Fruit fly (Drosophila melanogaster): ENCODE results near the gene nmd.

Gene nmd

DNA sequence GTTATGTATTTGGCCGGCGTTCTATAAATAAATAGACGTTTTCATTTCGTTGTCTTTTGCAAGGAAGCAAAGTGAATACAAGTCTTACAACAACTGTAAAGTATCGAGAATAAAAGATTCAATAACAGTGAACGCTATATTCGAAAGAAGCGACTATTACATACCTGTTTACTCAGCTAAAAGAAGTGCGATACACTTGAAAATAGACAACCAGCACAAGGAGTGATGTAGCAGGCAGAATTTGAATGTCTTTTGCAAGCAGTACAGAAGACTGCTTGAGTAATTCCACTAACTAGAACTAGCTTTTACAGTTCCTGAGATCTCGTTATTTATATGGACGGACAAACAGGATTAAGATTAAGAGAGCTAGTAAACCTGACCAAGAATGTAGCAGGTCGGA is 5.4 kb downstream of the nmd start (continued):
- TF ChIP-seq CG10462 (GFP tag; optimal IDR thresholded peaks at IDR 0.05) (peak; percentile 29), gcm (GFP tag; optimal IDR thresholded peaks at IDR 0.05) (no peak), CG1647 (GFP tag; optimal IDR thresholded peaks at IDR 0.05) (no peak), CG14441 (GFP tag; IDR thresholded peaks at IDR 0.05) (no peak), E2f1 (GFP tag; IDR thresholded peaks at IDR 0.05) (no peak), NK7.1 (GFP tag; optimal IDR thresholded peaks at IDR 0.05) (no peak), CG6683 (GFP tag; optimal IDR thresholded peaks at IDR 0.05) (no peak), CG10267 (tag; optimal IDR thresholded peaks at IDR 0.05) (no peak), CG9932 (GFP tag; IDR thresholded peaks at IDR 0.05) (no peak), Rx (GFP tag; IDR thresholded peaks at IDR 0.05) (no peak), Scr (GFP tag; IDR thresholded peaks at IDR 0.05; ENCODE audit: partially characterized antibody) (peak; percentile 44; the same call in 1 of the 2 replicates), Atf-2 (GFP tag; optimal IDR thresholded peaks at IDR 0.05) (no peak), CG5245 (GFP tag; optimal IDR thresholded peaks at IDR 0.05) (no peak), CG10274 (GFP tag; optimal IDR thresholded peaks at IDR 0.05) (no peak), kni (GFP tag; optimal IDR thresholded peaks at IDR 0.05) (no peak), Fer1 (GFP tag; optimal IDR thresholded peaks at IDR 0.05) (no peak), BEAF-32 (GFP tag; optimal IDR thresholded peaks at IDR 0.05) (peak; percentile 15), D (optimal IDR thresholded peaks at IDR 0.05) (no peak), D (GFP tag; optimal IDR thresholded peaks at IDR 0.05) (no peak), bab2 (GFP tag; optimal IDR thresholded peaks at IDR 0.05) (no peak), CG3838 (GFP tag; optimal IDR thresholded peaks at IDR 0.05) (no peak), CG11247 (GFP tag; IDR thresholded peaks at IDR 0.05) (no peak), HLHmδ (GFP tag; optimal IDR thresholded peaks at IDR 0.05) (no peak), CG18262 (tag; optimal IDR thresholded peaks at IDR 0.05) (no peak), D19B (GFP tag; optimal IDR thresholded peaks at IDR 0.05) (peak; percentile 74), jumu (GFP tag; optimal IDR thresholded peaks at IDR 0.05) (peak; percentile 26), CG12769 (tag; optimal IDR thresholded peaks at IDR 0.05) (peak; percentile 63), CG9797 (GFP tag; optimal IDR thresholded peaks at IDR 0.05) (no peak), p53 (GFP tag; optimal IDR thresholded peaks at IDR 0.05) (no peak), CG8478 (optimal IDR thresholded peaks at IDR 0.05) (no peak), CG12236 (GFP tag; optimal IDR thresholded peaks at IDR 0.05) (no peak), Jarid2 (GFP tag; optimal IDR thresholded peaks at IDR 0.05) (no peak), repo (GFP tag; optimal IDR thresholded peaks at IDR 0.05) (no peak), CG30431 (GFP tag; optimal IDR thresholded peaks at IDR 0.05) (no peak), lab (GFP tag; optimal IDR thresholded peaks at IDR 0.05) (no peak), MESR4 (GFP tag; optimal IDR thresholded peaks at IDR 0.05) (peak; percentile 25), wdn (GFP tag; IDR thresholded peaks at IDR 0.05) (no peak), crp (GFP tag; optimal IDR thresholded peaks at IDR 0.05) (no peak), psq (GFP tag; optimal IDR thresholded peaks at IDR 0.05) (no peak), CG30403 (GFP tag; optimal IDR thresholded peaks at IDR 0.05) (no peak), tio (GFP tag; optimal IDR thresholded peaks at IDR 0.05) (no peak), CG2202 (tag; optimal IDR thresholded peaks at IDR 0.05) (no peak), sc (optimal IDR thresholded peaks at IDR 0.05) (no peak), sc (GFP tag; optimal IDR thresholded peaks at IDR 0.05) (no peak), Sry-δ (GFP tag; optimal IDR thresholded peaks at IDR 0.05) (peak; percentile 24), CG10431 (GFP tag; optimal IDR thresholded peaks at IDR 0.05) (no peak), zf30C (GFP tag; optimal IDR thresholded peaks at IDR 0.05) (no peak), NC2α (GFP tag; optimal IDR thresholded peaks at IDR 0.05) (no peak), salm (tag; optimal IDR thresholded peaks at IDR 0.05) (no peak), Aef1 (GFP tag; IDR thresholded peaks at IDR 0.05) (no peak), CG15073 (GFP tag; optimal IDR thresholded peaks at IDR 0.05) (no peak), CG12391 (tag; optimal IDR thresholded peaks at IDR 0.05) (no peak), Dek (tag; optimal IDR thresholded peaks at IDR 0.05) (no peak)
